Fruit fly (Drosophila melanogaster) whole organism, embryonic: ENCODE data around the gene btz.

ENCODE experiments used
- Aef1 ChIP-seq: fragments of 200-800 bp; sonication (Bioruptor generic); IDR thresholded peaks from 3 replicates; pipeline ENCODE4 v1.3.6; 2022; ENCODE audit warnings: missing biosample characterization, missing genetic modification characterization
- Atf6 ChIP-seq: fragments of 200-800 bp; sonication (Bioruptor generic); IDR thresholded peaks from 2 replicates; pipeline ENCODE4 v1.3.6; 2022; ENCODE audit warnings: missing biosample characterization, missing genetic modification characterization
- CG10147 ChIP-seq: fragments of 200-800 bp; sonication (Bioruptor generic); optimal IDR thresholded peaks from 2 replicates; lab custom pipeline; 2019; ENCODE audit warnings: missing biosample characterization, mild to moderate bottlenecking, missing genetic modification characterization, moderate library complexity
- CG1233 ChIP-seq: fragments of 200-800 bp; sonication (Bioruptor generic); optimal IDR thresholded peaks from 4 replicates; lab custom pipeline; 2018; ENCODE audit warnings: missing biosample characterization, mild to moderate bottlenecking, missing genetic modification characterization
- CG14710 ChIP-seq: fragments of 200-800 bp; sonication (Bioruptor generic); optimal IDR thresholded peaks from 3 replicates; lab custom pipeline; 2019; ENCODE audit warnings: missing biosample characterization, mild to moderate bottlenecking, missing genetic modification characterization, moderate library complexity
- CG17361 ChIP-seq: fragments of 200-800 bp; sonication (Bioruptor generic); IDR thresholded peaks from 3 replicates; pipeline ENCODE4 v1.3.6; 2022; ENCODE audit warnings: missing biosample characterization, missing genetic modification characterization
- CG18476 ChIP-seq: fragments of 200-800 bp; sonication (Bioruptor generic); optimal IDR thresholded peaks from 2 replicates; lab custom pipeline; 2016; ENCODE audit warnings: missing biosample characterization, mild to moderate bottlenecking, missing genetic modification characterization
- CG18599 ChIP-seq: fragments of 200-800 bp; sonication (Bioruptor generic); optimal IDR thresholded peaks from 3 replicates; lab custom pipeline; 2017; ENCODE audit warnings: missing biosample characterization, missing genetic modification characterization, mild to moderate bottlenecking, moderate library complexity, missing genetic modification reagents
- CG2120 ChIP-seq: fragments of 200-800 bp; sonication (Bioruptor generic); optimal IDR thresholded peaks from 3 replicates; lab custom pipeline; 2016; ENCODE audit warnings: missing biosample characterization, missing genetic modification characterization
- CG32772 ChIP-seq: fragments of 200-800 bp; sonication (Bioruptor generic); IDR thresholded peaks from 2 replicates; pipeline ENCODE4 v1.3.6; 2022; ENCODE audit warnings: missing biosample characterization, missing genetic modification characterization
- CG34224 ChIP-seq: fragments of 200-800 bp; sonication (Bioruptor generic); IDR thresholded peaks from 3 replicates; pipeline ENCODE4 v1.3.6; 2022; ENCODE audit warnings: missing biosample characterization, missing genetic modification characterization; ENCODE audit not compliant: partially characterized antibody
- CG34422 ChIP-seq: fragments of 200-800 bp; sonication (Bioruptor generic); IDR thresholded peaks from 3 replicates; pipeline ENCODE4 v1.3.6; 2022; ENCODE audit warnings: missing biosample characterization, missing genetic modification characterization
- CG4820 ChIP-seq: fragments of 200-800 bp; sonication (Bioruptor generic); optimal IDR thresholded peaks from 3 replicates; lab custom pipeline; 2016; ENCODE audit warnings: missing biosample characterization, missing genetic modification characterization
- CG5180 ChIP-seq: fragments of 200-800 bp; sonication (Bioruptor generic); optimal IDR thresholded peaks from 3 replicates; lab custom pipeline; 2017; ENCODE audit warnings: missing biosample characterization, missing genetic modification characterization, mild to moderate bottlenecking, moderate library complexity, missing genetic modification reagents
- CG6689 ChIP-seq: fragments of 200-800 bp; sonication (Bioruptor generic); IDR thresholded peaks from 2 replicates; pipeline ENCODE4 v1.3.6; 2022; ENCODE audit warnings: missing biosample characterization, missing genetic modification characterization
- CG7963 ChIP-seq: fragments of 200-800 bp; sonication (Bioruptor generic); IDR thresholded peaks from 3 replicates; pipeline ENCODE4 v1.3.6; 2022; ENCODE audit warnings: missing biosample characterization, missing genetic modification characterization; ENCODE audit not compliant: partially characterized antibody
- CG9215 ChIP-seq: fragments of 200-800 bp; sonication (Bioruptor generic); IDR thresholded peaks from 2 replicates; pipeline ENCODE4 v1.3.6; 2022; ENCODE audit warnings: missing biosample characterization, missing genetic modification characterization
- CG9727 ChIP-seq: fragments of 200-800 bp; sonication (Bioruptor generic); optimal IDR thresholded peaks from 3 replicates; lab custom pipeline; 2017; ENCODE audit warnings: missing biosample characterization, mild to moderate bottlenecking, missing genetic modification characterization
- CG9797 ChIP-seq: fragments of 200-800 bp; sonication (Bioruptor generic); optimal IDR thresholded peaks from 3 replicates; lab custom pipeline; 2018; ENCODE audit warnings: missing biosample characterization, mild to moderate bottlenecking, missing genetic modification characterization
- CG9817 ChIP-seq: fragments of 200-800 bp; sonication (Bioruptor generic); optimal IDR thresholded peaks from 2 replicates; lab custom pipeline; 2018; ENCODE audit warnings: missing biosample characterization, mild to moderate bottlenecking, missing genetic modification characterization, moderate library complexity
- CG9932 ChIP-seq: fragments of 200-800 bp; sonication (Bioruptor generic); IDR thresholded peaks from 2 replicates; pipeline ENCODE4 v1.3.6; 2022; ENCODE audit warnings: missing biosample characterization, missing genetic modification characterization
- CHES-1-like ChIP-seq: fragments of 200-800 bp; sonication (Bioruptor generic); optimal IDR thresholded peaks from 2 replicates; lab custom pipeline; 2016; ENCODE audit warnings: missing biosample characterization, missing genetic modification characterization
- Dad ChIP-seq: fragments of 200-800 bp; sonication (Bioruptor generic); optimal IDR thresholded peaks from 3 replicates; lab custom pipeline; 2016; ENCODE audit warnings: missing biosample characterization, missing genetic modification characterization
- Dip3 ChIP-seq: fragments of 200-800 bp; sonication (Bioruptor generic); optimal IDR thresholded peaks from 3 replicates; lab custom pipeline; 2016; ENCODE audit warnings: missing biosample characterization, missing genetic modification characterization
- Dref ChIP-seq: fragments of 200-800 bp; sonication (Bioruptor generic); IDR thresholded peaks from 2 replicates; pipeline ENCODE4 v1.3.6; 2022; ENCODE audit warnings: missing biosample characterization, missing genetic modification characterization
- Gsc ChIP-seq: fragments of 200-800 bp; sonication (Bioruptor generic); IDR thresholded peaks from 2 replicates; pipeline ENCODE4 v1.3.6; 2022; ENCODE audit warnings: missing biosample characterization, missing genetic modification characterization
- H15 ChIP-seq: fragments of 200-800 bp; sonication (Bioruptor generic); IDR thresholded peaks from 3 replicates; pipeline ENCODE4 v1.3.6; 2022; ENCODE audit warnings: missing biosample characterization, missing genetic modification characterization
- HLH4C ChIP-seq: fragments of 200-800 bp; sonication (Bioruptor generic); IDR thresholded peaks from 3 replicates; pipeline ENCODE4 v1.3.6; 2022; ENCODE audit warnings: missing biosample characterization, missing genetic modification characterization; ENCODE audit not compliant: partially characterized antibody
- Hr3 ChIP-seq: fragments of 200-800 bp; sonication (Bioruptor generic); optimal IDR thresholded peaks from 3 replicates; lab custom pipeline; 2016; ENCODE audit warnings: missing biosample characterization, missing genetic modification characterization
- Max ChIP-seq: fragments of 200-800 bp; sonication (Bioruptor generic); optimal IDR thresholded peaks from 2 replicates; lab custom pipeline; 2016; ENCODE audit warnings: missing biosample characterization, mild to moderate bottlenecking, missing genetic modification characterization
- Meics ChIP-seq: fragments of 200-800 bp; sonication (Bioruptor generic); optimal IDR thresholded peaks from 2 replicates; lab custom pipeline; 2017; ENCODE audit warnings: missing biosample characterization, mild to moderate bottlenecking, missing genetic modification characterization
- Nf-YB ChIP-seq: fragments of 200-800 bp; sonication (Bioruptor generic); optimal IDR thresholded peaks from 3 replicates; lab custom pipeline; 2019; ENCODE audit warnings: missing biosample characterization, mild to moderate bottlenecking, missing genetic modification characterization, moderate library complexity
- ab ChIP-seq: fragments of 200-800 bp; sonication (Bioruptor generic); optimal IDR thresholded peaks from 2 replicates; lab custom pipeline; 2016; ENCODE audit warnings: missing biosample characterization, missing genetic modification characterization
- al ChIP-seq: fragments of 200-800 bp; sonication (Bioruptor generic); IDR thresholded peaks from 2 replicates; pipeline ENCODE4 v1.3.6; 2022; ENCODE audit warnings: missing biosample characterization, missing genetic modification characterization
- ash1 ChIP-seq: fragments of 200-800 bp; sonication (Bioruptor generic); optimal IDR thresholded peaks from 2 replicates; lab custom pipeline; 2018; ENCODE audit warnings: missing biosample characterization, mild to moderate bottlenecking, missing genetic modification characterization
- az2 ChIP-seq: fragments of 200-800 bp; sonication (Bioruptor generic); optimal IDR thresholded peaks from 3 replicates; lab custom pipeline; 2016; ENCODE audit warnings: missing biosample characterization, missing genetic modification characterization
- btn ChIP-seq: fragments of 200-800 bp; sonication (Bioruptor generic); optimal IDR thresholded peaks from 2 replicates; lab custom pipeline; 2016; ENCODE audit warnings: missing biosample characterization, missing genetic modification characterization
- cg ChIP-seq: fragments of 200-800 bp; sonication (Bioruptor generic); optimal IDR thresholded peaks from 3 replicates; lab custom pipeline; 2019; ENCODE audit warnings: missing biosample characterization, mild to moderate bottlenecking, missing genetic modification characterization, moderate library complexity
- chif ChIP-seq, 2 experiments: fragments of 200-800 bp; sonication (Bioruptor generic); optimal IDR thresholded peaks; 3 replicates each; lab custom pipeline; 2016; ENCODE audit warnings: missing biosample characterization in 2 of 2, missing genetic modification characterization in 2 of 2
- dpn ChIP-seq, 2 experiments: fragments of 200-800 bp; sonication (Bioruptor generic); optimal IDR thresholded peaks; 3 replicates each; lab custom pipeline; 2016; ENCODE audit warnings: missing biosample characterization in 2 of 2, missing genetic modification characterization in 2 of 2
- ems ChIP-seq: fragments of 200-800 bp; sonication (Bioruptor generic); optimal IDR thresholded peaks from 3 replicates; lab custom pipeline; 2016; ENCODE audit warnings: missing biosample characterization, missing genetic modification characterization
- gfzf ChIP-seq: fragments of 200-800 bp; sonication (Bioruptor generic); optimal IDR thresholded peaks from 2 replicates; lab custom pipeline; 2016; ENCODE audit warnings: missing biosample characterization, mild to moderate bottlenecking, missing genetic modification characterization, moderate library complexity
- knrl ChIP-seq: fragments of 200-800 bp; sonication (Bioruptor generic); IDR thresholded peaks from 3 replicates; pipeline ENCODE4 v1.3.6; 2022; ENCODE audit warnings: missing biosample characterization, missing genetic modification characterization; ENCODE audit not compliant: partially characterized antibody
- nmo ChIP-seq: fragments of 200-800 bp; sonication (Bioruptor generic); optimal IDR thresholded peaks from 2 replicates; lab custom pipeline; 2018; ENCODE audit warnings: missing biosample characterization, mild to moderate bottlenecking, missing genetic modification characterization, moderate library complexity
- pan ChIP-seq, 4 experiments: fragments of >200 bp in 3 of 4; fragments of 200-800 bp in 1 of 4; sonication (Bioruptor generic) in 1 of 4; optimal IDR thresholded peaks in 3 of 4; IDR thresholded peaks in 1 of 4; 2 replicates each; pipeline versions ENCODE4 v1.3.6 to Lab custom; 2017 to 2022; ENCODE audit warnings: missing biosample characterization in 2 of 4, missing genetic modification characterization in 2 of 4, mixed read lengths in 1 of 4
- peb ChIP-seq: fragments of 200-800 bp; sonication (Bioruptor generic); IDR thresholded peaks from 2 replicates; pipeline ENCODE4 v1.3.6; 2022; ENCODE audit warnings: missing biosample characterization, missing genetic modification characterization
- pzg ChIP-seq: fragments of 200-800 bp; sonication (Bioruptor generic); optimal IDR thresholded peaks from 3 replicates; lab custom pipeline; 2018; ENCODE audit warnings: missing biosample characterization, mild to moderate bottlenecking, missing genetic modification characterization, moderate library complexity
- sug ChIP-seq: fragments of 200-800 bp; optimal IDR thresholded peaks from 2 replicates; lab custom pipeline; 2019; ENCODE audit warnings: missing biosample characterization, mild to moderate bottlenecking, missing genetic modification characterization, moderate library complexity
- trem ChIP-seq: fragments of 200-800 bp; optimal IDR thresholded peaks from 3 replicates; lab custom pipeline; 2019; ENCODE audit warnings: missing biosample characterization, mild to moderate bottlenecking, missing genetic modification characterization, moderate library complexity

The btz gene

DNA sequence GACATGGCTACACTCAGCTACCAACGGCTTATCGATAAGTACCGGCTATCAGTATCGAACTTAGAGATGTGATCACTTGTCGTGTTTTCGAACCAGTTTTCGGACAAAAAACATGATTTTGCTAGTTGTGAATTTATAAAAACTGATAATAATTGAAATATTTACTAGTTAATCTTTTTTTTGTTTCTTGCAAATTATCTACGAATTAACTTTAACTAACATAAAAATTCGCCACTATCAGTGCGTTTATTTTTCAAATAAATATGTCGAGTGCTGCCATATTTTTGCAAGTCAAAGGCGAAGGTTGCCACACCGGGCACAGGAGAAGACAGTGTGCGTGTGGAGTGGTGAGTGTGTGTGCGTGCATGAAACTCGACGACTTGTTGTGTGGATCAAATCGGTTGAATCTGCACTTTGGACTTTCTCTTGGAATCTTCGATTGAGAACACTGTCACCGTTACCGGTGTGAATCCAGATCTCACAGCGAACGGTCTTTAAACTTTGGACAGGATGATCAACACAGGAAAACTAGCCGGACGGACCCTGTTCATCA is 22.9 kb upstream of the btz start, which contains the start of gene Hsdl2 (continued):
- TF ChIP-seq CG34422 = 0 out of 3 replicates have a peak, but pooled peaks have one; percentile 60
- TF ChIP-seq Hr3 = peak; percentile 34
- TF ChIP-seq CG9932 (GFP tag; lab: Robert Waterston, UW) = peak; percentile 62
- TF ChIP-seq trem (tag; lab: Kevin White, UChicago) = peak; percentile 57
- TF ChIP-seq Meics = peak; percentile 96
- peak; percentile 78 for TF ChIP-seq Dref (GFP tag; lab: Robert Waterston, UW)
- TF ChIP-seq CG5180 = peak; percentile 45
- peak; percentile 18 for TF ChIP-seq CG18476 (GFP tag; lab: Kevin White, UChicago)
- TF ChIP-seq HLH4C = peak; percentile 85
- TF ChIP-seq dpn (GFP tag; optimal IDR thresholded peaks at IDR 0.05; lab: Kevin White, UChicago) = peak in 1 of 2 experiments; percentile 29
- peak; percentile 16 for TF ChIP-seq ems (GFP tag; lab: Kevin White, UChicago)
- no peak for TF ChIP-seq Gsc (GFP tag; lab: Robert Waterston, UW)
- 0 out of 2 replicates have a peak, but pooled peaks have one; percentile 29 for TF ChIP-seq CG32772 (GFP tag; lab: Robert Waterston, UW)
- TF ChIP-seq sug (tag; lab: Kevin White, UChicago) = no peak
- TF ChIP-seq Dip3 (GFP tag; lab: Kevin White, UChicago) = peak; percentile 50
- no peak for TF ChIP-seq CG1233 (GFP tag; lab: Kevin White, UChicago)
- TF ChIP-seq Max (GFP tag; lab: Kevin White, UChicago) = peak; percentile 51
- TF ChIP-seq peb (GFP tag; lab: Robert Waterston, UW) = peak; percentile 23; the same call in 1 of the 2 replicates
- TF ChIP-seq Atf6 (GFP tag; lab: Robert Waterston, UW) = no peak
- TF ChIP-seq gfzf (GFP tag; lab: Kevin White, UChicago) = peak; percentile 37
- TF ChIP-seq CG17361 (GFP tag; lab: Robert Waterston, UW) = no peak
- TF ChIP-seq ab = peak; percentile 5
- TF ChIP-seq Nf-YB = peak; percentile 24
- peak; percentile 23 for TF ChIP-seq CG4820 (GFP tag; lab: Kevin White, UChicago)
- peak; percentile 38 for TF ChIP-seq CHES-1-like (GFP tag; lab: Kevin White, UChicago)
- no peak for TF ChIP-seq ash1 (GFP tag; lab: Kevin White, UChicago)
- TF ChIP-seq pzg (GFP tag; lab: Kevin White, UChicago) = peak; percentile 71
- TF ChIP-seq CG2120 (GFP tag; lab: Kevin White, UChicago) = peak; percentile 76
- TF ChIP-seq az2 (GFP tag; lab: Kevin White, UChicago) = peak; percentile 29
- TF ChIP-seq CG9215 (GFP tag; lab: Robert Waterston, UW) = peak; percentile 45
- peak; percentile 96 for TF ChIP-seq cg
- no peak for TF ChIP-seq pan (optimal IDR thresholded peaks at IDR 0.05; lab: Kevin White, UChicago)
- TF ChIP-seq pan (GFP tag; optimal IDR thresholded peaks at IDR 0.05 in 1 of 2, IDR thresholded peaks at IDR 0.05 in 1 of 2) = peak in 1 of 2 experiments; percentile 54
- peak; percentile 15 for TF ChIP-seq Dad (GFP tag; lab: Kevin White, UChicago)
- no peak for TF ChIP-seq btn
- no peak for TF ChIP-seq CG10147 (GFP tag; lab: Kevin White, UChicago)
- peak; percentile 54 for TF ChIP-seq Aef1
- peak in 1 of 2 experiments; percentile 1 for TF ChIP-seq chif (GFP tag; optimal IDR thresholded peaks at IDR 0.05; lab: Kevin White, UChicago)
- peak; percentile 18 for TF ChIP-seq CG9727
- peak; percentile 72 for TF ChIP-seq CG34224 (GFP tag; lab: Robert Waterston, UW)
- peak; percentile 30 for TF ChIP-seq CG9817 (tag; lab: Kevin White, UChicago)
- peak; percentile 42 for TF ChIP-seq CG6689 (GFP tag; lab: Robert Waterston, UW)
- 0 out of 3 replicates have a peak, but pooled peaks have one; percentile 42 for TF ChIP-seq CG7963 (GFP tag; lab: Robert Waterston, UW)
- TF ChIP-seq H15 (GFP tag; lab: Robert Waterston, UW) = peak; percentile 69; the same call in 2 of the 3 replicates
- TF ChIP-seq CG9797 (GFP tag; lab: Kevin White, UChicago) = peak; percentile 49
- peak; percentile 9; the same call in 1 of the 2 replicates for TF ChIP-seq al (GFP tag; lab: Robert Waterston, UW)
- no peak for TF ChIP-seq CG18599 (GFP tag; lab: Kevin White, UChicago)
- TF ChIP-seq knrl (GFP tag; lab: Robert Waterston, UW) = peak; percentile 67
- TF ChIP-seq nmo (GFP tag; lab: Kevin White, UChicago) = peak; percentile 38
- peak; percentile 75 for TF ChIP-seq CG14710
